Worm (Caenorhabditis elegans) whole organism, L2 larva: ENCODE data around the gene crn-7.

Experiments
- Y55F3AM.14 ChIP-seq: fragments of 200-800 bp; sonication (Bioruptor generic); optimal IDR thresholded peaks from 2 replicates; lab custom pipeline; 2018; ENCODE audit warnings: mild to moderate bottlenecking, missing genetic modification characterization, missing compliant biosample characterization
- ZK546.5 ChIP-seq: sonication (generic microtip); optimal IDR thresholded peaks from 2 replicates; lab custom pipeline; 2017; ENCODE audit warnings: missing biosample characterization, missing genetic modification characterization
- aly-2 ChIP-seq: fragments of 150-350 bp; optimal IDR thresholded peaks from 2 replicates; lab custom pipeline; 2014; ENCODE audit warnings: missing biosample characterization, missing genetic modification characterization
- ama-1 ChIP-seq: fragments of 150-350 bp; optimal IDR thresholded peaks from 2 replicates; lab custom pipeline; 2018; ENCODE audit warnings: inconsistent platforms
- ceh-82 ChIP-seq: fragments of 150-350 bp; optimal IDR thresholded peaks from 2 replicates; lab custom pipeline; 2014; ENCODE audit warnings: missing biosample characterization, missing genetic modification characterization
- elt-1 ChIP-seq: fragments of 150-350 bp; optimal IDR thresholded peaks from 2 replicates; lab custom pipeline; 2014; ENCODE audit warnings: missing biosample characterization, missing genetic modification characterization
- lin-13 ChIP-seq: fragments of 150-350 bp; optimal IDR thresholded peaks from 2 replicates; lab custom pipeline; 2014; ENCODE audit warnings: missing biosample characterization, missing genetic modification reagents, missing genetic modification characterization
- nhr-23 ChIP-seq: fragments of 150-350 bp; optimal IDR thresholded peaks from 2 replicates; lab custom pipeline; 2014; ENCODE audit warnings: missing biosample characterization, missing genetic modification reagents, missing genetic modification characterization
- nhr-25 ChIP-seq: fragments of 150-350 bp; sonication (generic microtip); optimal IDR thresholded peaks from 3 replicates; lab custom pipeline; 2014; ENCODE audit warnings: missing biosample characterization, missing genetic modification characterization
- peb-1 ChIP-seq: fragments of 150-350 bp; optimal IDR thresholded peaks from 2 replicates; lab custom pipeline; 2014; ENCODE audit warnings: missing biosample characterization, missing genetic modification characterization
- snpc-4 ChIP-seq: fragments of 150-350 bp; optimal IDR thresholded peaks from 2 replicates; lab custom pipeline; 2014; ENCODE audit warnings: missing biosample characterization, missing genetic modification characterization
- unc-62 ChIP-seq: fragments of 150-350 bp; optimal IDR thresholded peaks from 2 replicates; lab custom pipeline; 2014; ENCODE audit warnings: missing biosample characterization, missing genetic modification reagents, missing genetic modification characterization
- ztf-11 ChIP-seq: sonication (generic microtip); optimal IDR thresholded peaks from 2 replicates; lab custom pipeline; 2017; ENCODE audit warnings: missing biosample characterization, missing genetic modification characterization

ce11 chrIII:8308238-8308637 is 39.9 kb downstream of the crn-7 start, which contains the start of gene F10E9.4:
- TF ChIP-seq nhr-23 (no peak), aly-2 (no peak), Y55F3AM.14 (no peak), peb-1 (tag; lab: Kevin White, UChicago) (no peak), nhr-25 (tag; lab: Kevin White, UChicago) (no peak), ztf-11 (tag; lab: Kevin White, UChicago) (no peak), elt-1 (tag; lab: Kevin White, UChicago) (no peak), unc-62 (GFP tag; lab: Kevin White, UChicago) (no peak), ceh-82 (tag; lab: Kevin White, UChicago) (no peak), ama-1 (lab: Kevin White, UChicago) (no peak), ZK546.5 (tag; lab: Kevin White, UChicago) (no peak), lin-13 (no peak), snpc-4 (no peak)
